Fruit fly (Drosophila melanogaster) whole organism, embryonic: ENCODE measurements around the gene BthD.
A peak's percentile ranks its signal among the peaks of the same experiment; 100 is the strongest.

Source experiments
- ATbp ChIP-seq: fragments of 200-800 bp; sonication (Bioruptor generic); optimal IDR thresholded peaks from 2 replicates; lab custom pipeline; 2017; ENCODE audit warnings: missing biosample characterization, mild to moderate bottlenecking, missing genetic modification characterization, missing genetic modification reagents
- Abd-B ChIP-seq: fragments of 200-800 bp; sonication (Bioruptor generic); optimal IDR thresholded peaks from 2 replicates; lab custom pipeline; 2018; ENCODE audit warnings: missing biosample characterization, mild to moderate bottlenecking, missing genetic modification characterization, moderate library complexity
- Antp ChIP-seq: fragments of 200-800 bp; sonication (Bioruptor generic); optimal IDR thresholded peaks from 3 replicates; lab custom pipeline; 2016; ENCODE audit warnings: missing biosample characterization, missing genetic modification characterization
- Atf3 ChIP-seq: fragments of 200-800 bp; sonication (Bioruptor generic); optimal IDR thresholded peaks from 3 replicates; lab custom pipeline; 2016; ENCODE audit warnings: missing biosample characterization, missing genetic modification characterization
- CG10565 ChIP-seq: fragments of 200-800 bp; sonication (Bioruptor generic); optimal IDR thresholded peaks from 3 replicates; lab custom pipeline; 2016; ENCODE audit warnings: missing biosample characterization, mild to moderate bottlenecking, missing genetic modification characterization
- CG11456 ChIP-seq: fragments of 200-800 bp; sonication (Bioruptor generic); IDR thresholded peaks from 3 replicates; pipeline ENCODE4 v1.3.6; 2022; ENCODE audit warnings: missing biosample characterization, missing genetic modification characterization
- CG12391 ChIP-seq: fragments of 200-800 bp; sonication (Bioruptor generic); optimal IDR thresholded peaks from 3 replicates; lab custom pipeline; 2018; ENCODE audit warnings: missing biosample characterization, mild to moderate bottlenecking, missing genetic modification characterization, moderate library complexity
- CG12942 ChIP-seq: fragments of 200-800 bp; sonication (Bioruptor generic); optimal IDR thresholded peaks from 3 replicates; lab custom pipeline; 2016; ENCODE audit warnings: missing biosample characterization, missing genetic modification characterization
- CG16863 ChIP-seq: fragments of 200-800 bp; sonication (Bioruptor generic); optimal IDR thresholded peaks from 3 replicates; lab custom pipeline; 2016; ENCODE audit warnings: missing biosample characterization, missing genetic modification characterization
- CG2199 ChIP-seq: fragments of 200-800 bp; sonication (Bioruptor generic); IDR thresholded peaks from 3 replicates; pipeline ENCODE4 v1.3.6; 2022; ENCODE audit warnings: missing biosample characterization, missing genetic modification characterization
- CG33213 ChIP-seq: fragments of 200-800 bp; sonication (Bioruptor generic); optimal IDR thresholded peaks from 3 replicates; lab custom pipeline; 2016; ENCODE audit warnings: missing biosample characterization, missing genetic modification characterization
- CG3726 ChIP-seq: fragments of 200-800 bp; sonication (Bioruptor generic); IDR thresholded peaks from 3 replicates; pipeline ENCODE4, ENCODE4 v1.3.6; 2022; ENCODE audit warnings: missing biosample characterization, missing genetic modification characterization
- CG3838 ChIP-seq: fragments of 200-800 bp; sonication (Bioruptor generic); optimal IDR thresholded peaks from 3 replicates; lab custom pipeline; 2016; ENCODE audit warnings: missing biosample characterization, missing genetic modification characterization
- CG4282 ChIP-seq: fragments of 200-800 bp; sonication (Bioruptor generic); optimal IDR thresholded peaks from 2 replicates; lab custom pipeline; 2016; ENCODE audit warnings: missing biosample characterization, missing genetic modification characterization
- CG4360 ChIP-seq: fragments of 200-800 bp; sonication (Bioruptor generic); IDR thresholded peaks from 2 replicates; pipeline ENCODE4 v1.3.6; 2022; ENCODE audit warnings: missing biosample characterization, missing genetic modification characterization
- CG4730 ChIP-seq: fragments of 200-800 bp; sonication (Bioruptor generic); IDR thresholded peaks from 2 replicates; pipeline ENCODE4 v1.3.6; 2022; ENCODE audit warnings: missing biosample characterization, missing genetic modification characterization
- CG6272 ChIP-seq: fragments of 200-800 bp; sonication (Bioruptor generic); IDR thresholded peaks from 2 replicates; pipeline ENCODE4 v1.3.6; 2022; ENCODE audit warnings: missing biosample characterization, missing genetic modification characterization
- CG8765 ChIP-seq: fragments of 200-800 bp; sonication (Bioruptor generic); IDR thresholded peaks from 2 replicates; pipeline ENCODE4 v1.3.6; 2022; ENCODE audit warnings: missing biosample characterization, missing genetic modification characterization
- CG8944 ChIP-seq: fragments of 200-800 bp; sonication (Bioruptor generic); optimal IDR thresholded peaks from 3 replicates; lab custom pipeline; 2016; ENCODE audit warnings: missing biosample characterization, missing genetic modification characterization
- CG9876 ChIP-seq: fragments of 200-800 bp; sonication (Bioruptor generic); optimal IDR thresholded peaks from 2 replicates; lab custom pipeline; 2016; ENCODE audit warnings: missing biosample characterization, missing genetic modification characterization
- CHES-1-like ChIP-seq: fragments of 200-800 bp; sonication (Bioruptor generic); optimal IDR thresholded peaks from 2 replicates; lab custom pipeline; 2016; ENCODE audit warnings: missing biosample characterization, missing genetic modification characterization
- Camta ChIP-seq: fragments of 200-800 bp; sonication (Bioruptor generic); optimal IDR thresholded peaks from 2 replicates; lab custom pipeline; 2016; ENCODE audit warnings: missing biosample characterization, missing genetic modification characterization
- Dbx ChIP-seq: fragments of 200-800 bp; sonication (Bioruptor generic); IDR thresholded peaks from 3 replicates; pipeline ENCODE4 v1.3.6; 2022; ENCODE audit warnings: missing biosample characterization, missing genetic modification characterization
- Dip3 ChIP-seq: fragments of 200-800 bp; sonication (Bioruptor generic); optimal IDR thresholded peaks from 3 replicates; lab custom pipeline; 2016; ENCODE audit warnings: missing biosample characterization, missing genetic modification characterization
- Hmr ChIP-seq: fragments of 200-800 bp; sonication (Bioruptor generic); optimal IDR thresholded peaks from 3 replicates; lab custom pipeline; 2017; ENCODE audit warnings: mild to moderate bottlenecking, missing biosample characterization, missing genetic modification reagents, missing genetic modification characterization
- Hr39 ChIP-seq: fragments of >200 bp; optimal IDR thresholded peaks from 2 replicates; lab custom pipeline; 2017
- Mad ChIP-seq: fragments of 200-800 bp; sonication (Bioruptor generic); optimal IDR thresholded peaks from 2 replicates; lab custom pipeline; 2016; ENCODE audit warnings: missing biosample characterization, missing genetic modification characterization
- NC2α ChIP-seq: fragments of 200-800 bp; sonication (Bioruptor generic); optimal IDR thresholded peaks from 2 replicates; lab custom pipeline; 2016; ENCODE audit warnings: missing biosample characterization, missing genetic modification characterization
- Nf-YB ChIP-seq: fragments of 200-800 bp; sonication (Bioruptor generic); optimal IDR thresholded peaks from 3 replicates; lab custom pipeline; 2019; ENCODE audit warnings: missing biosample characterization, mild to moderate bottlenecking, missing genetic modification characterization, moderate library complexity
- Side ChIP-seq: fragments of 200-800 bp; sonication (Bioruptor generic); optimal IDR thresholded peaks from 2 replicates; lab custom pipeline; 2016; ENCODE audit warnings: missing biosample characterization, missing genetic modification characterization
- Spps ChIP-seq: fragments of 200-800 bp; sonication (Bioruptor generic); optimal IDR thresholded peaks from 2 replicates; lab custom pipeline; 2018; ENCODE audit warnings: missing biosample characterization, mild to moderate bottlenecking, missing genetic modification characterization
- Ssrp ChIP-seq: fragments of 200-800 bp; sonication (Bioruptor generic); optimal IDR thresholded peaks from 2 replicates; lab custom pipeline; 2018; ENCODE audit warnings: missing biosample characterization, mild to moderate bottlenecking, missing genetic modification characterization, moderate library complexity
- Xbp1 ChIP-seq: fragments of 200-800 bp; sonication (Bioruptor generic); optimal IDR thresholded peaks from 3 replicates; lab custom pipeline; 2016; ENCODE audit warnings: missing biosample characterization, mild to moderate bottlenecking, missing genetic modification characterization
- aop ChIP-seq: fragments of 200-800 bp; sonication (Bioruptor generic); IDR thresholded peaks from 2 replicates; pipeline ENCODE4 v1.3.6; 2022; ENCODE audit warnings: missing biosample characterization, missing genetic modification characterization
- corto ChIP-seq: fragments of 200-800 bp; sonication (Bioruptor generic); optimal IDR thresholded peaks from 2 replicates; lab custom pipeline; 2016; ENCODE audit warnings: missing biosample characterization, mild to moderate bottlenecking, missing genetic modification characterization, moderate library complexity
- dpn ChIP-seq, 2 experiments: fragments of 200-800 bp; sonication (Bioruptor generic); optimal IDR thresholded peaks; 3 replicates each; lab custom pipeline; 2016; ENCODE audit warnings: missing biosample characterization in 2 of 2, missing genetic modification characterization in 2 of 2
- fru ChIP-seq: fragments of >200 bp; optimal IDR thresholded peaks from 2 replicates; lab custom pipeline; 2017
- gsb ChIP-seq: fragments of 200-800 bp; sonication (Bioruptor generic); IDR thresholded peaks from 2 replicates; pipeline ENCODE4 v1.3.6; 2022; ENCODE audit warnings: missing biosample characterization, missing genetic modification characterization
- hkb ChIP-seq, 2 experiments: fragments of 200-800 bp in 1 of 2; fragments of >200 bp in 1 of 2; sonication (Bioruptor generic) in 1 of 2; IDR thresholded peaks in 1 of 2; optimal IDR thresholded peaks in 1 of 2; 2 replicates each; pipeline versions ENCODE4 v1.3.6 to Lab custom; 2017 to 2022; ENCODE audit warnings: missing biosample characterization in 1 of 2, missing genetic modification characterization in 1 of 2
- kah ChIP-seq: fragments of 200-800 bp; sonication (Bioruptor generic); optimal IDR thresholded peaks from 2 replicates; lab custom pipeline; 2018; ENCODE audit warnings: missing biosample characterization, mild to moderate bottlenecking, missing genetic modification characterization
- mam ChIP-seq: fragments of 200-800 bp; sonication (Bioruptor generic); optimal IDR thresholded peaks from 3 replicates; lab custom pipeline; 2016; ENCODE audit warnings: missing biosample characterization, missing genetic modification characterization
- otp ChIP-seq: fragments of 200-800 bp; sonication (Bioruptor generic); IDR thresholded peaks from 3 replicates; pipeline ENCODE4, ENCODE4 v1.3.6; 2022; ENCODE audit warnings: missing biosample characterization, missing genetic modification characterization
- pho ChIP-seq: fragments of 200-800 bp; sonication (Bioruptor generic); optimal IDR thresholded peaks from 2 replicates; lab custom pipeline; 2016; ENCODE audit warnings: missing biosample characterization, missing genetic modification characterization
- sc ChIP-seq, 3 experiments: fragments of >200 bp in 2 of 3; fragments of 200-800 bp in 1 of 3; sonication (Bioruptor generic) in 1 of 3; optimal IDR thresholded peaks; 2 replicates in 2 of 3; 3 replicates in 1 of 3; lab custom pipeline; 2017; ENCODE audit warnings: mild to moderate bottlenecking in 1 of 3, missing biosample characterization in 1 of 3, missing genetic modification characterization in 1 of 3, missing genetic modification reagents in 1 of 3
- sd ChIP-seq: fragments of 200-800 bp; sonication (Bioruptor generic); optimal IDR thresholded peaks from 3 replicates; lab custom pipeline; 2018; ENCODE audit warnings: missing biosample characterization, mild to moderate bottlenecking, missing genetic modification characterization, moderate library complexity
- sisA ChIP-seq: fragments of 200-800 bp; sonication (Bioruptor generic); IDR thresholded peaks from 2 replicates; pipeline ENCODE4 v1.3.6; 2022; ENCODE audit warnings: missing biosample characterization, missing genetic modification characterization
- sqz ChIP-seq: fragments of 200-800 bp; sonication (Bioruptor generic); optimal IDR thresholded peaks from 3 replicates; lab custom pipeline; 2018; ENCODE audit warnings: missing biosample characterization, mild to moderate bottlenecking, missing genetic modification characterization
- twi ChIP-seq: fragments of 200-800 bp; optimal IDR thresholded peaks from 2 replicates; lab custom pipeline; 2019; ENCODE audit warnings: missing biosample characterization, mild to moderate bottlenecking, missing genetic modification characterization, moderate library complexity
- zfh1 ChIP-seq: fragments of 200-800 bp; sonication (Bioruptor generic); IDR thresholded peaks from 3 replicates; pipeline ENCODE4 v1.3.6; 2022; ENCODE audit warnings: missing biosample characterization, missing genetic modification characterization

BthD gene

DNA sequence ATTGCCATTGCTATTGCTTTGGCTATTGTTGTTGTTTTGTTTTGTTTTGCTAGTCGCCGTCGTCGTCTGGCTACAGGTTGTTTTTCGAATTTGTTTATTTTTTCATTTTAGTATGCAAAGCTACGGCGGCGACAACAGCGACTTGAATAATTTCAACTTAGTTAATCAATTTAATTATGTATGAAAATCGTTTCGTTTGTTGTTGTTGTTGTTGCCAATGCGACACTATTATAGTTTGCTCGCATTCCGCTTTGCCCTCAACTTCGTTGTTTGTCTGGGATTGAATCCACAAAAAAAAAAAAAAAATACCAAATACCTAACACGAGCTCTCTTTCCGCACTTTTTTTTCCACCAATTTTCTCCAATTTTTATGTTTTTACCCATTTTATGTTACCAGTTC is 15.9 kb downstream of the BthD start (continued):
- no peak for TF ChIP-seq Hmr (GFP tag; lab: Kevin White, UChicago)
- TF ChIP-seq sc (optimal IDR thresholded peaks at IDR 0.05; lab: Kevin White, UChicago) = no peak
- no peak for TF ChIP-seq sc (GFP tag; optimal IDR thresholded peaks at IDR 0.05; lab: Kevin White, UChicago)
- no peak for TF ChIP-seq Nf-YB (GFP tag; lab: Kevin White, UChicago)
- TF ChIP-seq CG6272 (GFP tag; lab: Robert Waterston, UW) = no peak
- no peak for TF ChIP-seq CG11456
- peak; percentile 66 for TF ChIP-seq sd (tag; lab: Kevin White, UChicago)
- peak; percentile 66 for TF ChIP-seq sqz (GFP tag; lab: Kevin White, UChicago)

dm6 chrX:13629414-13629813 is 17.5 kb downstream of the BthD start:
- no peak for TF ChIP-seq Atf3 (GFP tag; lab: Kevin White, UChicago)
- TF ChIP-seq hkb (optimal IDR thresholded peaks at IDR 0.05; lab: Kevin White, UChicago) = no peak
- no peak for TF ChIP-seq hkb (GFP tag; IDR thresholded peaks at IDR 0.05; lab: Robert Waterston, UW)
- no peak for TF ChIP-seq Hr39 (lab: Kevin White, UChicago)
- TF ChIP-seq CG4360 (GFP tag; lab: Robert Waterston, UW) = no peak
- no peak for TF ChIP-seq CG4282 (GFP tag; lab: Kevin White, UChicago)
- TF ChIP-seq NC2α (GFP tag; lab: Kevin White, UChicago) = no peak
- TF ChIP-seq CG8765 (GFP tag; lab: Robert Waterston, UW) = no peak
- no peak for TF ChIP-seq gsb (GFP tag; lab: Robert Waterston, UW)
- TF ChIP-seq CG33213 = no peak
- no peak for TF ChIP-seq zfh1
- TF ChIP-seq CG12942 (GFP tag; lab: Kevin White, UChicago) = no peak
- TF ChIP-seq Camta (GFP tag; lab: Kevin White, UChicago) = no peak
- no peak for TF ChIP-seq aop

- TF ChIP-seq Side (GFP tag; lab: Kevin White, UChicago) (no peak), Xbp1 (GFP tag; lab: Kevin White, UChicago) (peak; percentile 41), CG9876 (GFP tag; lab: Kevin White, UChicago) (no peak), CG4730 (GFP tag; lab: Robert Waterston, UW) (0 out of 2 replicates have a peak, but pooled peaks have one; percentile 10), CG2199 (GFP tag; lab: Robert Waterston, UW) (no peak), kah (GFP tag; lab: Kevin White, UChicago) (no peak), CHES-1-like (peak; percentile 15), Dip3 (peak; percentile 20), corto (GFP tag; lab: Kevin White, UChicago) (no peak), CG8944 (GFP tag; lab: Kevin White, UChicago) (peak; percentile 25), twi (tag; lab: Kevin White, UChicago) (no peak), mam (peak; percentile 29), fru (lab: Kevin White, UChicago) (no peak), Abd-B (GFP tag; lab: Kevin White, UChicago) (no peak), pho (GFP tag; lab: Kevin White, UChicago) (no peak), sisA (no peak; the same call in 1 of the 2 replicates), CG3838 (GFP tag; lab: Kevin White, UChicago) (no peak), CG12391 (tag; lab: Kevin White, UChicago) (peak; percentile 30), CG3726 (GFP tag; lab: Robert Waterston, UW) (0 out of 3 replicates have a peak, but pooled peaks have one; percentile 31), dpn (GFP tag; optimal IDR thresholded peaks at IDR 0.05; lab: Kevin White, UChicago) (peak; percentile 1 to 26), otp (GFP tag; lab: Robert Waterston, UW) (0 out of 3 replicates have a peak, but pooled peaks have one; percentile 37), Ssrp (peak; percentile 19), CG10565 (no peak), Antp (GFP tag; lab: Kevin White, UChicago) (peak; percentile 25), Mad (GFP tag; lab: Kevin White, UChicago) (no peak), Dbx (GFP tag; lab: Robert Waterston, UW) (no peak), CG16863 (GFP tag; lab: Kevin White, UChicago) (peak; percentile 36), Spps (tag; lab: Kevin White, UChicago) (no peak), ATbp (no peak)
Measured at dm6 chrX:13630290-13630900, 18.5 kb downstream of the BthD start.
